Fruit fly (Drosophila melanogaster) whole organism, adult: ENCODE data around the gene Adat1.

Experiments used
- CG11617 ChIP-seq: fragments of 200-800 bp; sonication (Bioruptor generic); optimal IDR thresholded peaks from 2 replicates; lab custom pipeline; 2017; ENCODE audit warnings: mild to moderate bottlenecking, missing biosample characterization, missing genetic modification reagents, missing genetic modification characterization
- CG12768 ChIP-seq: fragments of 200-800 bp; sonication (Bioruptor generic); optimal IDR thresholded peaks from 2 replicates; lab custom pipeline; 2017; ENCODE audit warnings: missing biosample characterization, missing genetic modification characterization, mild to moderate bottlenecking, moderate library complexity, missing genetic modification reagents
- CG14711 ChIP-seq: fragments of 200-800 bp; sonication (Bioruptor generic); optimal IDR thresholded peaks from 2 replicates; lab custom pipeline; 2018; ENCODE audit warnings: missing biosample characterization, mild to moderate bottlenecking, missing genetic modification characterization, moderate library complexity
- CG1620 ChIP-seq: fragments of 200-800 bp; sonication (Bioruptor generic); optimal IDR thresholded peaks from 2 replicates; lab custom pipeline; 2016; ENCODE audit warnings: missing biosample characterization, missing genetic modification characterization
- CG33017 ChIP-seq: fragments of 200-800 bp; sonication (Bioruptor generic); optimal IDR thresholded peaks from 2 replicates; lab custom pipeline; 2018; ENCODE audit warnings: missing biosample characterization, mild to moderate bottlenecking, missing genetic modification characterization, moderate library complexity
- CG5204 ChIP-seq: fragments of 200-800 bp; sonication (Bioruptor generic); optimal IDR thresholded peaks from 2 replicates; lab custom pipeline; 2016; ENCODE audit warnings: missing biosample characterization, missing genetic modification characterization
- CG7045 ChIP-seq: fragments of 200-800 bp; sonication (Bioruptor generic); optimal IDR thresholded peaks from 2 replicates; lab custom pipeline; 2017; ENCODE audit warnings: missing biosample characterization, mild to moderate bottlenecking, missing genetic modification characterization
- CG7101 ChIP-seq: fragments of 200-800 bp; sonication (Bioruptor generic); optimal IDR thresholded peaks from 2 replicates; lab custom pipeline; 2018; ENCODE audit warnings: missing biosample characterization, mild to moderate bottlenecking, missing genetic modification characterization, moderate library complexity
- Clk ChIP-seq: fragments of 200-800 bp; sonication (Bioruptor generic); optimal IDR thresholded peaks from 2 replicates; lab custom pipeline; 2017; ENCODE audit warnings: missing biosample characterization, missing genetic modification characterization
- Crg-1 ChIP-seq: fragments of 200-800 bp; sonication (Bioruptor generic); optimal IDR thresholded peaks from 2 replicates; lab custom pipeline; 2016; ENCODE audit warnings: missing biosample characterization, missing genetic modification characterization
- Hr96 ChIP-seq: fragments of 200-800 bp; sonication (Bioruptor generic); optimal IDR thresholded peaks from 2 replicates; lab custom pipeline; 2016; ENCODE audit warnings: missing biosample characterization, missing genetic modification characterization
- Mnt ChIP-seq: fragments of 200-800 bp; sonication (Bioruptor generic); optimal IDR thresholded peaks from 2 replicates; lab custom pipeline; 2016; ENCODE audit warnings: missing biosample characterization, mild to moderate bottlenecking, missing genetic modification characterization
- bab1 ChIP-seq: fragments of 200-800 bp; sonication (Bioruptor generic); optimal IDR thresholded peaks from 3 replicates; lab custom pipeline; 2019; ENCODE audit warnings: missing biosample characterization, mild to moderate bottlenecking, missing genetic modification characterization, moderate library complexity
- cic ChIP-seq: fragments of 200-800 bp; sonication (Bioruptor generic); optimal IDR thresholded peaks from 2 replicates; lab custom pipeline; 2017; ENCODE audit warnings: missing biosample characterization, mild to moderate bottlenecking, missing genetic modification characterization, moderate library complexity
- cnc ChIP-seq, 2 experiments: fragments of >200 bp; optimal IDR thresholded peaks; 2 replicates each; lab custom pipeline; 2017
- kay ChIP-seq: fragments of 200-800 bp; sonication (Bioruptor generic); peaks from one replicate; lab custom pipeline; 2016; ENCODE audit warnings: missing biosample characterization, missing genetic modification characterization, borderline replicate concordance
- ovo ChIP-seq: fragments of 200-800 bp; sonication (Bioruptor generic); optimal IDR thresholded peaks from 2 replicates; lab custom pipeline; 2016; ENCODE audit warnings: missing biosample characterization, missing genetic modification characterization
- pad ChIP-seq: fragments of 200-800 bp; sonication (Bioruptor generic); optimal IDR thresholded peaks from 3 replicates; lab custom pipeline; 2017; ENCODE audit warnings: missing biosample characterization, missing genetic modification characterization, mild to moderate bottlenecking, moderate library complexity, missing genetic modification reagents
- tj ChIP-seq: fragments of 200-800 bp; sonication (Bioruptor generic); optimal IDR thresholded peaks from 3 replicates; lab custom pipeline; 2017; ENCODE audit warnings: missing biosample characterization, mild to moderate bottlenecking, missing genetic modification characterization, moderate library complexity
- toe ChIP-seq: fragments of 200-800 bp; sonication (Bioruptor generic); optimal IDR thresholded peaks from 2 replicates; lab custom pipeline; 2016; ENCODE audit warnings: missing biosample characterization, missing genetic modification characterization

The Adat1 gene

DNA sequence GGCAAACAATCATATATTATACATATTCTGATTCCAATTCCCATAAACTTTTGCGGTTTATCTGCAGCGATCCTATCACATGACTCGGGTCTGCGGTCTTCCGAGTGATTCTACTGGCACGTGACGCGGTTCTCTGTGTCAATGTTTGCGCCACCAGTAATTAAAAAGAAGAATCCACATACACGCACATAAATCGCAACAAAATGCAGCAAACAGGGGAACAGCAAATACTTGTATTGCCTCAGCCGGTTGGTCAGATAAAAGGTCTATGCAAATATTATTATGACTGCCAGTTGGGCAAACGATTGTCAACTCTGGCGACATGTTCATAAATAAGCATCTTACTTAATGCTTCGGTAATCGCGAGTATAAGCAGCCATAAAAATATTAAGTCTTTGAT is 3.3 kb downstream of the Adat1 start:
- TF ChIP-seq tj (GFP tag; lab: Kevin White, UChicago) = no peak
- TF ChIP-seq CG1620 (GFP tag; lab: Kevin White, UChicago) = no peak
- TF ChIP-seq pad (GFP tag; lab: Kevin White, UChicago) = no peak
- peak; percentile 21 for TF ChIP-seq CG12768
- TF ChIP-seq cnc (optimal IDR thresholded peaks at IDR 0.05; lab: Kevin White, UChicago) = no peak
- TF ChIP-seq kay (GFP tag; lab: Kevin White, UChicago) = no peak
- TF ChIP-seq Mnt = peak; percentile 10
- TF ChIP-seq Crg-1 (GFP tag; lab: Kevin White, UChicago) = peak; percentile 45
- TF ChIP-seq toe = no peak
- TF ChIP-seq CG7101 (tag; lab: Kevin White, UChicago) = peak; percentile 55
- TF ChIP-seq Clk (GFP tag; lab: Kevin White, UChicago) = no peak
- TF ChIP-seq CG11617 = peak; percentile 30
- TF ChIP-seq CG14711 (tag; lab: Kevin White, UChicago) = no peak
- TF ChIP-seq bab1 (GFP tag; lab: Kevin White, UChicago) = no peak
- TF ChIP-seq CG33017 (tag; lab: Kevin White, UChicago) = peak; percentile 61
- TF ChIP-seq cic = no peak
- peak; percentile 43 for TF ChIP-seq ovo (GFP tag; lab: Kevin White, UChicago)
- peak; percentile 34 for TF ChIP-seq CG7045
- no peak for TF ChIP-seq Hr96 (GFP tag; lab: Kevin White, UChicago)
- no peak for TF ChIP-seq CG5204 (GFP tag; lab: Kevin White, UChicago)

DNA sequence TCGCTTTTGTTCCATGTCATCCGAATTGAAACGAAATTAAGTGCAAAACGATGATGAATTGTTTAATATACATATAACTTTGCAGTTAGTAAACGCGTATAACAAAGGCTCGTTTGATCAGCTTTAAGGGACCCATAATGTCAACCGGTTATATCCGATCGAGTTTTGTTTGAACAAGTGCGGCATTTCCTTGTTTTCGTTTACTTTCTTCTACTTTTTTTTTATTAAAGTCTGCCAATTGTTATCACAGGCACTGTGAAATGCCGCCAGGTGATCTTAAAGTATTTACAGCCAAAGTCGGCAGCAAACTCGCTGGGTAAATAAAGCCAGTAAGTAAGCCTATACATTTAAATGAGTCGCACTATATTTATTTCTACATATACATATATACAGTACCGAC is 4.2 kb downstream of the Adat1 start:
- TF ChIP-seq bab1 (GFP tag; lab: Kevin White, UChicago) = no peak
- TF ChIP-seq CG1620 (GFP tag; lab: Kevin White, UChicago) = no peak
- TF ChIP-seq Hr96 (GFP tag; lab: Kevin White, UChicago) = no peak
- peak; percentile 2 for TF ChIP-seq CG12768
- no peak for TF ChIP-seq Clk (GFP tag; lab: Kevin White, UChicago)

DNA sequence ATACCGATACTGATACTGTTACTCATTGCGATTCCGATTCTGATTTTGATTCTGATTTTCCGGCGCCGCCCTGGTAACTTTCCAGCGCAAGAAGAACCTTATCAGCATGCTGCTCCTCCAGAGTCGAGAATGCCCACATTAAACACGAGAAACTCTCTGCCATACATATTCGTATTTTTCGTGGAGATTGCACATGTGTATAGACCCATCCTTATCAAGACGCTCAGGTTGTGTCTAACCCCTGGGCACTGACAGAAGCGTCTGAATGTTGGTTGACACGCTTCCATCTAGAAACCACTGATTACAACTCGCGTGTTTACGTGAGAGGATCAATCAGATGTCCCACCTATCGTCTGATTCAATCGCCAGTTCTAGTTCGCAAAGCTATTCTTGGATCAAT is 6.1 kb downstream of the Adat1 start:
- TF ChIP-seq bab1 (GFP tag; lab: Kevin White, UChicago) (no peak), toe (no peak), cic (peak; percentile 13), Mnt (peak; percentile 52), CG14711 (tag; lab: Kevin White, UChicago) (no peak), tj (GFP tag; lab: Kevin White, UChicago) (no peak), Clk (GFP tag; lab: Kevin White, UChicago) (no peak), ovo (GFP tag; lab: Kevin White, UChicago) (no peak)

DNA sequence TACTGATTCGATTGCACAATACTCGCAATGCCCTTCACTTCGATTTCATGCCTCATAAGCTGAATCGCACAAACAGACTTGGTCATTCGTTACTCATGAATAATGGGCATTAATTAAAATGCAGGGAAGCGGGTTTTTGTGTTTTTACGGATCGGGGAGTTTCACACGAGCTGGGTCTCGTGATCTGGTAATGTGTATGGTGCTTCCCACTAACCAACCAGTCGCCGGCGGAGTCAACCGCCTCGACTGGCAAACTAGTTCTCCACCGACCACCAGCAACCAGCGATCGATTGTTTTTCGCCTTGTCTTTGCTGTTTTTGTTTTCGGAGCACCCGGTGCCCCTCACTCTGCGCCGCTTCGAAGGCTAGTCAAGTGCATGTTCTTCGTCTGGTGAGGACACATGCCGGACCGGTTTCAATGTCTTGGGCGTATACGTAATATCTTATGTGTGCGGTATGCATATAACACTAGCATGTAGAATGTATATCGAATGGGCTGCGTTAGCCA is 6.7 kb downstream of the Adat1 start:
- TF ChIP-seq CG1620 (GFP tag; lab: Kevin White, UChicago) (no peak), kay (GFP tag; lab: Kevin White, UChicago) (no peak), Crg-1 (GFP tag; lab: Kevin White, UChicago) (no peak), CG11617 (no peak), cic (peak; percentile 3), bab1 (GFP tag; lab: Kevin White, UChicago) (no peak)

DNA sequence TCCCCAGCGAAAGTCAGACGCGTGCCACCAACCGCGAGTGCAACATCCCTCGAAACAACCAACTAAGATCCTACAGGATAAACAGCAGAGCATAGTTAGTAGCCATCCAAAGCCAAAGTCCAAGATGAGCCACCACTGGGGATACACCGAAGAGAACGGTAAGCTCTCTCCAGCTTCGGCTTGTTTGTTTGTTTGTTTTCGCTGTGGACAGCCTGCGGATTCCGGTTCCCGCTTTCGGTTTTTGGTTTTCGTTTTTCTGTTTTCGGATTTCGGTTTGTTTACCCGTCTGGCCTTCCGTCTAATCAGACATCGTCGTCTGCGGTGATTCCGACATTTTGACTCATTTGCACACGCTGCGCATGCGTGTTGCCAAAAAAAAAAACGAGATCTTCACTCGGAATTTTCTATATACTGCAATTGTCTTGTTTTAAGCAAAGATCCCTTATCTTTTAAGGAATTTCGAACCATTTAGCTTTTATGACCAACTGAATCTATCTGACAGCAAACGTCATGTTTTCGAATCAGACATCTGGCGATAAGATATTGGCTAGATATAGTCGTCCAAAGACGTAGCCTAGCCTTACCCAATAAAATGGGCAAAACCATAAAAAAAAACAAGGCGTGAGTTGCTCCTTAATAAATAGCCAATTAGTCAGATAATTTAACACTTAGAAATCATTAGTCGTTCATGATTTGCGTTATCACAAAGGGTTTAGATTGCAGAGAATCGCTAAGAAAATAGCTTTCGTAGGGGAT is 7.3 kb downstream of the Adat1 start:
- TF ChIP-seq kay (GFP tag; lab: Kevin White, UChicago) = peak; percentile 90
- no peak for TF ChIP-seq CG33017 (tag; lab: Kevin White, UChicago)
- TF ChIP-seq CG7101 (tag; lab: Kevin White, UChicago) = no peak

DNA sequence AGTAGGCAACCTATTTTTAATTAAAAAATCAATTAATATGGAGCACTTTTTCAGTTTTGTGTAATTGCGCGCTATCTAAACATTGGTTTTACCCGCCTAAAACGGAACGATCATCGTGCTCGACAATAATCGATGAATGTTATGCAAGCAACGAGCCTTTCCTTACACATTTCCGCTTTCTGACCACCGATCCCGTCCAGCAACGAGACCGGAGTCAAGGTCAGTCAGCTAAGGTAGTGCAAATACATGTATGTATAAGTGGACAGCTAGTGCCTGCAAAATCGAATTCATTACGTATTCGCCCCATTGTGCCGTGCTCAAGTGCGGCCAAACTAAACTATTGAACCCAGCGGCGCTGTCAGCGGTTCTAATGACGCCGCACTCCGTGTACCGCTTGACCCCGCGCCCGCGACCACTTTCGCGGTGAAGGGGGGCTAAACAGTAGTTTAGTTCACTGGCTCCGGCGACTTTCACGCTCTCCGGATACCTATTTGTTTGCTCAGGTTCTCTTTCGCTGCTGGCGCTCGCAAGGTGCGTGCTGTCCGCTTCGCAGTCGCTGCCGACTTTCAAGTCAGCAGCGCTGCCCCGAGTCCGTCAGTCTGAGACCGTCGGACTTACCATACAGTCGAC is 8.1 kb downstream of the Adat1 start, which contains the start of gene CAH1:
TSS of gene CAH1 (plus strand) at position 595 of the 630 bp plus-strand sequence.
- peak; percentile 11 for TF ChIP-seq Mnt
- TF ChIP-seq tj (GFP tag; lab: Kevin White, UChicago) = peak; percentile 32
- TF ChIP-seq ovo (GFP tag; lab: Kevin White, UChicago) = peak; percentile 23
- TF ChIP-seq cic = peak; percentile 52
- peak in 1 of 2 experiments; percentile 37 for TF ChIP-seq cnc (optimal IDR thresholded peaks at IDR 0.05; lab: Kevin White, UChicago)
- TF ChIP-seq CG33017 (tag; lab: Kevin White, UChicago) = peak; percentile 1
- TF ChIP-seq Hr96 (GFP tag; lab: Kevin White, UChicago) = no peak
- TF ChIP-seq CG12768 = peak; percentile 70
- no peak for TF ChIP-seq Clk (GFP tag; lab: Kevin White, UChicago)
